Fruit fly (Drosophila melanogaster) whole organism, larva: ENCODE results near the gene SA2.

Experiments
- noc ChIP-seq: fragments of 200-800 bp; sonication (Bioruptor generic); optimal IDR thresholded peaks from 3 replicates; lab custom pipeline; 2019; ENCODE audit warnings: missing biosample characterization, mild to moderate bottlenecking, missing genetic modification characterization, moderate library complexity

Gene SA2

dm6 chr3L:1437772-1438171, at the start of gene SA2:
TSS of gene SA2 (minus strand) at chr3L:1437872.
- TF ChIP-seq noc (tag; lab: Kevin White, UChicago) = no peak

DNA sequence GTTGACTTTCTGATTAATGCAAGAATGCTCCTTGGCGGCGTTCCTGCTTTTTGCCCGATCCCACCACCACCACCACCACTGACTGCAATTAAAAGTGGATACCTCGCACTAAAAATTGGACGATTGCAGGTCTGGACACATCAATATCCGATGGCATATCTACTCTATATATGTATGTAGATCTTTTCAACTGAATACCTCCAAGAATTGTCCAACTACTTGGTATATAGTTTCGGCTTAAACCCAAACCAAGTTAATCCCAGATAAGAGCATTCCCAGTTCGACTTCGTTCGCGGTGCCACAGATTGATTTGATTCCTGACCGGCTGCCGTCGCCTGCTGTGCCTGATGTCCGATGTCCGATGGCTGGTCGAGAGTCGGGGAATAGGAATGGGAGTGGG, 47.1 kb upstream of the SA2 start:
- no peak for TF ChIP-seq noc (tag; lab: Kevin White, UChicago)

DNA sequence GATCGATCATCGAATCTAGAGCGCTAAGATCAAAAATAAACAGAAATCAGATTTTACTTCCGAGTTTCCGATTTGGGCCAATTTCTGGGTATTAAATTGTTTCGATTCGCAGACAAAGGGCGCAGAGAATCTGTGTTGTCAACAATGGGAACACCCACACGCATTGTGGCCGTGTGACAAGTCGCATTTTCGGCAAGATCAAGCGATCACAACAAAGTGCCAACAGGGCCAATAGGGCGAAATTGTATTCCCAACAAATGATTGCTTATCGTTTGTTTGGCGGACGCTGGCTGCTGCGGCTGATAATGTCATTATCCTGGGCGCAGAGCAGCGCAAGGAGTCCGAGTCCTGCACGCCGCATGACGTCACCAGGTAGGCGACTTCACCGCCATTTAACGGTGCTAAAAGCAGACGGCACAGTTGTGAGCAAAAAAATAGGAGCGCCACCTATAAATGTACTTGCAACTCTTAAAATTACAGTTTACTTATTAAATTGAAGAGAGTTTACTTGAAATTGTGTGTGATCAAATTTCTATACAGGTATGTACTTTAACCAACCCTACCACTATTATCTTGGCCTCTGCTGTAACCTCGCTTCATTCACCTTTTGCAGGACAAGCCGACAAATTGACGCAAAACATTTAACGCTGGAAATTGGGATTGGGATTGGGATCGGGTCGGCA, 41.5 kb upstream of the SA2 start:
- no peak for TF ChIP-seq noc (tag; lab: Kevin White, UChicago)

- TF ChIP-seq noc (tag; lab: Kevin White, UChicago) = no peak
Observed at dm6 chr3L:1477319-1477718, 39.6 kb upstream of the SA2 start, which contains the start of gene robl62A. TSS of gene robl62A (plus strand) at chr3L:1477619.

dm6 chr3L:1475157-1475556, 37.5 kb upstream of the SA2 start, which contains the start of gene Ptp61F:
TSS of gene Ptp61F (minus strand) at chr3L:1475257.
- no peak for TF ChIP-seq noc (tag; lab: Kevin White, UChicago)

- no peak for TF ChIP-seq noc (tag; lab: Kevin White, UChicago)
Observed at dm6 chr3L:1471960-1472359, 34.3 kb upstream of the SA2 start, which contains the start of gene Naa30B. TSS of gene Naa30B (minus strand) at chr3L:1472060.

- no peak for TF ChIP-seq noc (tag; lab: Kevin White, UChicago)
Observed at dm6 chr3L:1471037-1471436, 33.4 kb upstream of the SA2 start.

DNA sequence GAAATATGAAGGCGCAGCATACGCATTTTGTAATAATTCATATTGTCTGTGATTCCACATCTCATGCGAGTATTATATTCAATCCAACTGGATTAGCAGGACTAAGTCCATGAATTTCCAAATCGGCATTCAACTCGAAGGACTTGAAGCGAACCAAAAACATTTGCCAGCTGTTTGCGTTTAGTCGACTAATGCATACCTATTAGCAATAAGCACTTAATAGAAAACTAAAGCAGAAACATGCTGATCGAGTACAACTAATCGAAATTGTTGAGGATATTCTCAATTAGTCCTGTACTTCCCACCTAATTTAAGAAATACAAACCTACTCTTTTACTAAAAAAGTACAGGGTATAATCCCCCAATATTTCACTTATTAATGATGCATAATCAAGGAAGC, 31.6 kb upstream of the SA2 start:
- TF ChIP-seq noc (tag; lab: Kevin White, UChicago) = no peak

DNA sequence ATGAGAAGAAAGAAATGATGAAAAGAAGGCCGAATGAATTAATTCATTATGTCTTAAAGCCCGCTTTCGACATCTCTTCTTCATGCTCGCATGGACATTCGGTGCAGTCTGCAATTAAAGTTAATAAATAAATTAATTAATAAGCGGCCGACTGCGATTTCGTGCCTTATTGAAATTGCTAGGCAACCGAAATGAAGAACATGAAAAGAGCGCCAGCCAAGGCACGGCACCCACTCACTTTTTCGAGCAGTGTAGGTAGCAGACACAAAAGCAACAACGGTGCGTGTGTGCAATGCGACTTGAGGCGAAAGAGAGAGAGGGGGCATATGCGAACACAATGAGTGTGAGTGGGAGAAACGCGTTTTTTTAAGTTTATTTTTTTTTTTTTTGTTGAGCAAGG, 26.8 kb upstream of the SA2 start:
- TF ChIP-seq noc (tag; lab: Kevin White, UChicago) = no peak

DNA sequence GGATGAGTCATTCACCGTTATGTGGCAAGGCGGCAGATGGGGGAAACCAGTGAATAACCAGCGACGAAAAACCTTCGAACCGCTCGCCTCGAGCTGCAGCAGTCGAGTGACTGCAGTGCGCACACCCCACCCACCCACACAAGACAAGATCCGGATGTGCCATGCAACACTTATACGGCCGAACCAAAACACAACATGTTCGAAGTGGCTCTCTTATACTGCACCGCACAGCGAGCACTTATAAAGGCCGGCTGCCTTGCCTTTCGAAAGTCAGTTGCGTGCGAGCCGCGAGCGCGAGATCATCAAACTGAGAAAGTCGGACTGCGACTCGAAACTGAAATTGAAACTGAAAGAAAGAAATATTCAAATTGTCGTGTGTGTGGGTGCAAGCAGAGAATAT, 25.9 kb upstream of the SA2 start, which contains the start of gene rho:
Gene rho, plus strand, starts transcription at position 265 of the 400 bp plus-strand sequence.
- no peak for TF ChIP-seq noc (tag; lab: Kevin White, UChicago)

DNA sequence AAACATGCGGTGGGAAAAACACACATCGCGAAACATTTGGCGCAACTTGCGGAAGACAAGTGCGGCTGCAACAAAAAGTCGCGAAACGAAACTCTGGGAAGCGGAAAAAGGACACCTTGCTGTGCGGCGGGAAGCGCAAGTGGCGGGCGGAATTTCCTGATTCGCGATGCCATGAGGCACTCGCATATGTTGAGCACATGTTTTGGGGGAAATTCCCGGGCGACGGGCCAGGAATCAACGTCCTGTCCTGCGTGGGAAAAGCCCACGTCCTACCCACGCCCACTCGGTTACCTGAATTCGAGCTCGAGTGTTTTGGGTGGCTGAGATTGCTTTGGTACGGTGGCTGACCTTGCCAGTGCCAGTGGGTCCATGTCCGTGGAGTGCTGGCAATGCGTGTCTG, 24.2 kb upstream of the SA2 start:
- no peak for TF ChIP-seq noc (tag; lab: Kevin White, UChicago)

- TF ChIP-seq noc (tag; lab: Kevin White, UChicago) = no peak
Observed at dm6 chr3L:1457998-1458728, 20.5 kb upstream of the SA2 start.

DNA sequence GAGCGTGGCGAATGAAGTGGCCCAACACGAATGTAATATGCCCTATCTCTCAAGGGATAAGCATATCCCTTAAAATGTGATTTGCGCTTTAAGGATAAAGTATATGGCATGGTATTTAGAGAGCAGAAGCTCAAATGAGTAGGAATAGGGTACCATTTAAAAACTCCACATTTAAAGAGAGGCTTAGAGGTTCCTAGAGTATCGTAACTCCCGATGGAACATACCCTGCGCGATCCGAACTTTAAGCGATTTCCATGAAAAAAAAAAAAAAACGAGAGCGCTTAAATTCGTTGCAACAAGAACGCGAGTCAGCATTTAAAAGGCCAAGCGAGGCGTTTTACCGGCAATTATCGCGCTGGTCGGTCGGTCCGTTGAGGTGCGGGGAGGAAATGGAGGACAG, 19.6 kb upstream of the SA2 start:
- TF ChIP-seq noc (tag; lab: Kevin White, UChicago) = no peak

DNA sequence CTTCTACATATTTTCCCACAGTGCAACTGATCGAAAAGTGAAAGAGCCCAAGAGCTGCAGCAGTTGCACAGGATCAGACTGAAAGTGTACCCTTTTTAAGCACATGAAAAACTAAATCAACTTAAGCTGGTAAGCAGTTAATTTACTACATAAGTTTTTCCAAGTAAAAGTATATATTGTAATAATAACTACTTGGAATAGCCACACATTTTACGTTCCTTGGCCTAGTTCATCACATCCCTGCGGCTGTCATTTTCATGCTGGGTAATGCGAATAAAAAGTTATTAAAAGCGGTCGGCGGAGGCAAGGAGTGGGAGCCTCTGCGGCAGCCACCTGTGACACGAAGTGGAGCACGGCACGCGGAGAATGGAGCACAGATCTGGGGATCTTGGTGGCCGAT, 13.3 kb upstream of the SA2 start:
- no peak for TF ChIP-seq noc (tag; lab: Kevin White, UChicago)

DNA sequence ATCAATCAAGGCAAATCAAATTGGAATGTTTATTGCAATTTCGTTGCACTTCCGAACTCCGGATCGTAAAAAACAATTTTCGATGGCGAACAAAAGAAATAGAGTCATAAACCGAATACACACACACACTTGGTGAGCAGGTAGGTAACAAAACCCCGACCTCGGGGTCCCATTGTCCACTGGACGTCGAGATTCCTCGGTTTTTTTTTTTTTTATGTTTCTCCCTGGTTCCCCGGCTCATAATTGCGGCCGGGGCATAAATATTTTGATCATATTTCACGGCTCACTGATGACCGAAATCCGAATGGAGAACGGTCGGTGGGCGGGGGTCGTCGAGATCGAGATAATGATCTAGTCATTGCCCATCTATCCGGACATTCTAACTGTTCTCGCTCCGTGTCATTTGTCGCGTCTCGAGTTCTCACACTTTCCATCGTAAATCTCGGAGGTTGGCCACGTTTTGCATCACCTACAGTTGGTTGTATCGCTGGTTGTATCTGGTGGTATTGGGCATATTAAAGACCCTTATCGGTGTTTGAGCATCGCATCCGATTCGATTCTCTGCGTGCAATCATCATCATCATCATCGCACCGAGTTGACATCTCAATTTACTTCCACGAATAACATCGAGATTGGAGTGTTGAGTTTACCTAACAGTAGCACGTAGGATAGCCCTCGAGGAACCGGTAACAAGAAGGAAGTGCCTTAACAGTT, 10.3 kb upstream of the SA2 start:
- no peak for TF ChIP-seq noc (tag; lab: Kevin White, UChicago)

dm6 chr3L:1442906-1443305, 5.2 kb upstream of the SA2 start:
- no peak for TF ChIP-seq noc (tag; lab: Kevin White, UChicago)
